Fruit fly (Drosophila melanogaster) whole organism, embryonic: ENCODE results near the gene Sld5.

Experiments
- ATbp ChIP-seq: fragments of 200-800 bp; sonication (Bioruptor generic); optimal IDR thresholded peaks from 2 replicates; lab custom pipeline; 2017; ENCODE audit warnings: missing biosample characterization, mild to moderate bottlenecking, missing genetic modification characterization, missing genetic modification reagents
- Ada2b ChIP-seq: fragments of 200-800 bp; sonication (Bioruptor generic); IDR thresholded peaks from 2 replicates; pipeline ENCODE4 v1.3.6; 2022; ENCODE audit warnings: missing biosample characterization, missing genetic modification characterization
- C15 ChIP-seq: fragments of 200-800 bp; sonication (Bioruptor generic); IDR thresholded peaks from 3 replicates; pipeline ENCODE4 v1.3.6; 2022; ENCODE audit warnings: missing biosample characterization, missing genetic modification characterization
- CG10209 ChIP-seq: fragments of 200-800 bp; sonication (Bioruptor generic); optimal IDR thresholded peaks from 3 replicates; lab custom pipeline; 2017; ENCODE audit warnings: missing biosample characterization, mild to moderate bottlenecking, missing genetic modification characterization, missing genetic modification reagents
- CG12104 ChIP-seq: fragments of 200-800 bp; sonication (Bioruptor generic); optimal IDR thresholded peaks from 3 replicates; lab custom pipeline; 2016; ENCODE audit warnings: missing biosample characterization, missing genetic modification characterization
- CG14860 ChIP-seq: fragments of 200-800 bp; sonication (Bioruptor generic); IDR thresholded peaks from 3 replicates; pipeline ENCODE4 v1.3.6; 2022; ENCODE audit warnings: missing biosample characterization, missing genetic modification characterization; ENCODE audit not compliant: partially characterized antibody
- CG15601 ChIP-seq: fragments of 200-800 bp; sonication (Bioruptor generic); optimal IDR thresholded peaks from 3 replicates; lab custom pipeline; 2019; ENCODE audit warnings: missing biosample characterization, mild to moderate bottlenecking, missing genetic modification characterization, moderate library complexity
- CG1602 ChIP-seq: fragments of 200-800 bp; sonication (Bioruptor generic); optimal IDR thresholded peaks from 3 replicates; lab custom pipeline; 2016; ENCODE audit warnings: missing biosample characterization, missing genetic modification characterization
- CG18764 ChIP-seq: fragments of 200-800 bp; sonication (Bioruptor generic); optimal IDR thresholded peaks from 3 replicates; lab custom pipeline; 2016; ENCODE audit warnings: missing biosample characterization, missing genetic modification characterization
- CG30020 ChIP-seq: fragments of 200-800 bp; optimal IDR thresholded peaks from 2 replicates; lab custom pipeline; 2019; ENCODE audit warnings: missing biosample characterization, mild to moderate bottlenecking, missing genetic modification characterization, moderate library complexity
- CG31441 ChIP-seq: fragments of 200-800 bp; sonication (Bioruptor generic); IDR thresholded peaks from 2 replicates; pipeline ENCODE4 v1.3.6; 2022; ENCODE audit warnings: missing biosample characterization, missing genetic modification characterization
- CG3281 ChIP-seq: fragments of 200-800 bp; sonication (Bioruptor generic); optimal IDR thresholded peaks from 3 replicates; lab custom pipeline; 2017; ENCODE audit warnings: missing biosample characterization, mild to moderate bottlenecking, missing genetic modification characterization
- CG3726 ChIP-seq: fragments of 200-800 bp; sonication (Bioruptor generic); IDR thresholded peaks from 3 replicates; pipeline ENCODE4, ENCODE4 v1.3.6; 2022; ENCODE audit warnings: missing biosample characterization, missing genetic modification characterization
- CG3838 ChIP-seq: fragments of 200-800 bp; sonication (Bioruptor generic); optimal IDR thresholded peaks from 3 replicates; lab custom pipeline; 2016; ENCODE audit warnings: missing biosample characterization, missing genetic modification characterization
- CG6683 ChIP-seq: fragments of 200-800 bp; sonication (Bioruptor generic); optimal IDR thresholded peaks from 2 replicates; lab custom pipeline; 2017; ENCODE audit warnings: missing biosample characterization, mild to moderate bottlenecking, missing genetic modification characterization, missing genetic modification reagents
- CG7556 ChIP-seq: fragments of 200-800 bp; sonication (Bioruptor generic); optimal IDR thresholded peaks from 2 replicates; lab custom pipeline; 2017; ENCODE audit warnings: missing biosample characterization, mild to moderate bottlenecking, missing genetic modification characterization
- CG9609 ChIP-seq: fragments of 200-800 bp; sonication (Bioruptor generic); optimal IDR thresholded peaks from 3 replicates; lab custom pipeline; 2016; ENCODE audit warnings: missing biosample characterization, missing genetic modification characterization
- Dek ChIP-seq: fragments of 200-800 bp; sonication (Bioruptor generic); optimal IDR thresholded peaks from 3 replicates; lab custom pipeline; 2019; ENCODE audit warnings: missing biosample characterization, mild to moderate bottlenecking, missing genetic modification characterization, moderate library complexity
- Dip3 ChIP-seq: fragments of 200-800 bp; sonication (Bioruptor generic); optimal IDR thresholded peaks from 3 replicates; lab custom pipeline; 2016; ENCODE audit warnings: missing biosample characterization, missing genetic modification characterization
- Dp ChIP-seq: fragments of 200-800 bp; sonication (Bioruptor generic); optimal IDR thresholded peaks from 2 replicates; lab custom pipeline; 2018; ENCODE audit warnings: missing biosample characterization, mild to moderate bottlenecking, missing genetic modification characterization, moderate library complexity
- GATAe ChIP-seq: fragments of 200-800 bp; sonication (Bioruptor generic); conservative IDR thresholded peaks from 2 replicates; pipeline ENCODE4 v1.3.6; 2022; ENCODE audit warnings: missing biosample characterization, missing genetic modification characterization
- Gsc ChIP-seq: fragments of 200-800 bp; sonication (Bioruptor generic); IDR thresholded peaks from 2 replicates; pipeline ENCODE4 v1.3.6; 2022; ENCODE audit warnings: missing biosample characterization, missing genetic modification characterization
- H15 ChIP-seq: fragments of 200-800 bp; sonication (Bioruptor generic); IDR thresholded peaks from 3 replicates; pipeline ENCODE4 v1.3.6; 2022; ENCODE audit warnings: missing biosample characterization, missing genetic modification characterization
- Lpt ChIP-seq: fragments of >200 bp; optimal IDR thresholded peaks from 2 replicates; lab custom pipeline; 2018; ENCODE audit warnings: missing biosample characterization, missing genetic modification characterization
- Max ChIP-seq: fragments of 200-800 bp; sonication (Bioruptor generic); optimal IDR thresholded peaks from 2 replicates; lab custom pipeline; 2016; ENCODE audit warnings: missing biosample characterization, mild to moderate bottlenecking, missing genetic modification characterization
- Oaz ChIP-seq: fragments of 200-800 bp; sonication (Bioruptor generic); IDR thresholded peaks from 2 replicates; pipeline ENCODE4 v1.3.6; 2022; ENCODE audit warnings: missing biosample characterization, missing genetic modification characterization
- Ptx1 ChIP-seq: fragments of 200-800 bp; sonication (Bioruptor generic); IDR thresholded peaks from 2 replicates; pipeline ENCODE4 v1.3.6; 2022; ENCODE audit warnings: missing biosample characterization, missing genetic modification characterization
- Scr ChIP-seq: fragments of 200-800 bp; sonication (Bioruptor generic); IDR thresholded peaks from 2 replicates; pipeline ENCODE4 v1.3.6; 2022; ENCODE audit warnings: missing biosample characterization, missing genetic modification characterization; ENCODE audit not compliant: partially characterized antibody
- Vsx1 ChIP-seq: fragments of 200-800 bp; sonication (Bioruptor generic); optimal IDR thresholded peaks from 2 replicates; lab custom pipeline; 2017; ENCODE audit warnings: missing biosample characterization, mild to moderate bottlenecking, missing genetic modification characterization, missing genetic modification reagents
- Xrp1 ChIP-seq: fragments of 200-800 bp; sonication (Bioruptor generic); IDR thresholded peaks from 2 replicates; pipeline ENCODE4 v1.3.6; 2022; ENCODE audit warnings: missing biosample characterization, missing genetic modification characterization
- al ChIP-seq: fragments of 200-800 bp; sonication (Bioruptor generic); IDR thresholded peaks from 2 replicates; pipeline ENCODE4 v1.3.6; 2022; ENCODE audit warnings: missing biosample characterization, missing genetic modification characterization
- dimm ChIP-seq: fragments of 200-800 bp; sonication (Bioruptor generic); IDR thresholded peaks from 2 replicates; pipeline ENCODE4 v1.3.6; 2022; ENCODE audit warnings: missing biosample characterization, missing genetic modification characterization
- dmrt99B ChIP-seq: fragments of 200-800 bp; sonication (Bioruptor generic); optimal IDR thresholded peaks from 2 replicates; lab custom pipeline; 2018; ENCODE audit warnings: missing biosample characterization, mild to moderate bottlenecking, missing genetic modification characterization, moderate library complexity
- en ChIP-seq: fragments of 200-800 bp; sonication (Bioruptor generic); optimal IDR thresholded peaks from 2 replicates; lab custom pipeline; 2016; ENCODE audit warnings: missing biosample characterization, missing genetic modification characterization
- gsb ChIP-seq: fragments of 200-800 bp; sonication (Bioruptor generic); IDR thresholded peaks from 2 replicates; pipeline ENCODE4 v1.3.6; 2022; ENCODE audit warnings: missing biosample characterization, missing genetic modification characterization
- inv ChIP-seq: fragments of 200-800 bp; sonication (Bioruptor generic); IDR thresholded peaks from 2 replicates; pipeline ENCODE4 v1.3.6; 2022; ENCODE audit warnings: missing biosample characterization, missing genetic modification characterization; ENCODE audit not compliant: partially characterized antibody
- lbe ChIP-seq: fragments of 200-800 bp; sonication (Bioruptor generic); optimal IDR thresholded peaks from 2 replicates; lab custom pipeline; 2016; ENCODE audit warnings: missing biosample characterization, mild to moderate bottlenecking, missing genetic modification characterization
- lmd ChIP-seq: fragments of 200-800 bp; sonication (Bioruptor generic); IDR thresholded peaks from 2 replicates; pipeline ENCODE4 v1.3.6; 2022; ENCODE audit warnings: missing biosample characterization, missing genetic modification characterization
- sqz ChIP-seq: fragments of 200-800 bp; sonication (Bioruptor generic); optimal IDR thresholded peaks from 3 replicates; lab custom pipeline; 2018; ENCODE audit warnings: missing biosample characterization, mild to moderate bottlenecking, missing genetic modification characterization
- ssp ChIP-seq: fragments of 200-800 bp; sonication (Bioruptor generic); IDR thresholded peaks from 2 replicates; pipeline ENCODE4 v1.3.6; 2022; ENCODE audit warnings: missing biosample characterization, missing genetic modification characterization

The Sld5 gene

DNA sequence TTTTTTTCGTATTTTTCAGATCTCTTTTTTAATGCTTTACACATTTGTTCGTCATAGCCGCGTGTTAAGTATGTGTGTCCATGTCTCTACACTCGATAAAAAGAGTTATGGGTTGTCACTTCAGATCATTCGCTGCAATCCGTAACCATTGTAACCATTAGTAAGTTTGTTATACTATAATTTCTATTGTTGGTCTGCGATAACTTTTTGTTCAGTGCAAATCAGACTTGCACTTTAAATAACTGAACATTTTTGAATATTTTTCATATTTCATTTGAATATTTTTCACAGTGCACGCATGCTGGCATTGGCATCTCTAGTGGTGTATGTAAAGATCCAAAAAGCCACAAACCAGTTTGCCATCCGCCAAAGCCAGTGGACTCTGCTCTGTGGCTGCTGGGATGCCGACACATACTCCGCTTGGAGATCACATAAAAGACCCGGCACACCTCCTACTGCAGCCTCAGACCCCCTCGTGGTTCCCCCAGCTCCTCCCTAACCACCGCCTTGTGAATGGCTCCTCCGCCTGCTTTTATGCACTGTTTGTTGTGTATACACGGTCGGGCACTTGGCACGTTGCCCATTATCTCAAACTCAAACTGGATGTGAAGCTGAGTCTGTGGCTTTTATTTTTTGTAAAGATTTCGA, 47.3 kb downstream of the Sld5 start (continued):
- TF ChIP-seq CG10209 (GFP tag; lab: Kevin White, UChicago) (peak; percentile 84), Xrp1 (GFP tag; lab: Robert Waterston, UW) (peak; percentile 92), sqz (GFP tag; lab: Kevin White, UChicago) (peak; percentile 97), CG30020 (tag; lab: Kevin White, UChicago) (peak; percentile 60), CG31441 (GFP tag; lab: Robert Waterston, UW) (peak; percentile 93), Gsc (peak; percentile 67), CG6683 (GFP tag; lab: Kevin White, UChicago) (peak; percentile 56), CG1602 (GFP tag; lab: Kevin White, UChicago) (peak; percentile 86), Dp (GFP tag; lab: Kevin White, UChicago) (no peak), Dek (tag; lab: Kevin White, UChicago) (peak; percentile 80), Max (GFP tag; lab: Kevin White, UChicago) (peak; percentile 82), inv (GFP tag; lab: Robert Waterston, UW) (no peak), Dip3 (GFP tag; lab: Kevin White, UChicago) (peak; percentile 84), Ptx1 (GFP tag; lab: Robert Waterston, UW) (peak; percentile 94), Vsx1 (GFP tag; lab: Kevin White, UChicago) (peak; percentile 76), C15 (GFP tag; lab: Robert Waterston, UW) (peak; percentile 49; the same call in 1 of the 3 replicates), CG7556 (GFP tag; lab: Kevin White, UChicago) (peak; percentile 90), en (GFP tag; lab: Kevin White, UChicago) (peak; percentile 78), Lpt (GFP tag; lab: Kevin White, UChicago) (no peak), CG18764 (GFP tag; lab: Kevin White, UChicago) (peak; percentile 84), CG3726 (GFP tag; lab: Robert Waterston, UW) (peak; percentile 75; the same call in 2 of the 3 replicates), lbe (GFP tag; lab: Kevin White, UChicago) (peak; percentile 95), CG14860 (GFP tag; lab: Robert Waterston, UW) (no peak), CG15601 (tag; lab: Kevin White, UChicago) (peak; percentile 88), H15 (GFP tag; lab: Robert Waterston, UW) (peak; percentile 85), CG9609 (GFP tag; lab: Kevin White, UChicago) (peak; percentile 78), Oaz (GFP tag; lab: Robert Waterston, UW) (peak; percentile 69), GATAe (no peak), Scr (GFP tag; lab: Robert Waterston, UW) (no peak), lmd (peak; percentile 89), CG3281 (GFP tag; lab: Kevin White, UChicago) (peak; percentile 86), Ada2b (GFP tag; lab: Robert Waterston, UW) (peak; percentile 84), dimm (GFP tag; lab: Robert Waterston, UW) (peak; percentile 61), gsb (GFP tag; lab: Robert Waterston, UW) (peak; percentile 78), CG12104 (GFP tag; lab: Kevin White, UChicago) (peak; percentile 76), ATbp (GFP tag; lab: Kevin White, UChicago) (peak; percentile 86), ssp (GFP tag; lab: Robert Waterston, UW) (peak; percentile 75), dmrt99B (tag; lab: Kevin White, UChicago) (peak; percentile 93), CG3838 (GFP tag; lab: Kevin White, UChicago) (peak; percentile 55), al (GFP tag; lab: Robert Waterston, UW) (peak; percentile 67)
